Fruit fly (Drosophila melanogaster): ENCODE data around the gene sens-2.
A peak's percentile ranks its signal among the peaks of the same experiment; 100 is the strongest.

Gene sens-2

DNA sequence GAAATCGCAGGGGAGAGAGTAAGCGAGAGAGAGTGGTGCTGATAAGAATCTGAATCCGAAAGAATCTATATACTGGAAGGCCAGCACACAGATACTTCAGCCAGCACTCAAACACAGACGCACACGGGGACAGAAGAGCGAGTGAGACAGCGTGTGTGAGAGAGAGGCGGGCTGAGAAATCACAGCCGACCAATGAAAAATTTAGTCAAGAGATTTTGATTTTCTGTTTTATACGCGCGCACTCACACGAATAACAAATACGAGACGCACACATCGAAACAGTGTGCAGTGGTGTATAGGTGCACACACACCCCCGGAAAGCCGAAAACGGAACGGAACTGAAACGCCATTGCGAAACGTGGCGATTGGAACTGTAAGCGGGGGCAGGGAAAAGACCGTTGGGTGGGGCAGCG is 11.9 kb downstream of the sens-2 start (continued):
- TF ChIP-seq twi (tag; optimal IDR thresholded peaks at IDR 0.05) (no peak), crol (GFP tag; IDR thresholded peaks at IDR 0.05) (peak; percentile 58), chinmo (GFP tag; IDR thresholded peaks at IDR 0.05; ENCODE audit: partially characterized antibody) (peak; percentile 86; the same call in 2 of the 4 replicates), CG11696 (GFP tag; IDR thresholded peaks at IDR 0.05) (0 out of 2 replicates have a peak, but pooled peaks have one; percentile 24), aop (GFP tag; IDR thresholded peaks at IDR 0.05) (peak; percentile 88), B-H1 (GFP tag; IDR thresholded peaks at IDR 0.05) (no peak), vvl (GFP tag; IDR thresholded peaks at IDR 0.05) (peak; percentile 46), Nf-YB (GFP tag; optimal IDR thresholded peaks at IDR 0.05) (peak; percentile 99), ftz-f1 (GFP tag; optimal IDR thresholded peaks at IDR 0.05) (peak; percentile 44), sqz (GFP tag; optimal IDR thresholded peaks at IDR 0.05) (no peak), ken (GFP tag; IDR thresholded peaks at IDR 0.05) (0 out of 3 replicates have a peak, but pooled peaks have one; percentile 28), wek (GFP tag; optimal IDR thresholded peaks at IDR 0.05) (no peak), sr (GFP tag; IDR thresholded peaks at IDR 0.05) (peak; percentile 73), CG4404 (GFP tag; IDR thresholded peaks at IDR 0.05) (no peak), CG8924 (tag; optimal IDR thresholded peaks at IDR 0.05) (peak; percentile 20), CG15601 (tag; optimal IDR thresholded peaks at IDR 0.05) (no peak), ci (GFP tag; IDR thresholded peaks at IDR 0.05) (peak; percentile 66; the same call in 2 of the 3 replicates), CG10147 (GFP tag; optimal IDR thresholded peaks at IDR 0.05) (no peak), Atf6 (GFP tag; IDR thresholded peaks at IDR 0.05) (no peak), CG9932 (GFP tag; IDR thresholded peaks at IDR 0.05) (no peak), Nf-YA (GFP tag; IDR thresholded peaks at IDR 0.05) (peak; percentile 96), CG16779 (GFP tag; IDR thresholded peaks at IDR 0.05) (no peak), ewg (GFP tag; optimal IDR thresholded peaks at IDR 0.05) (peak; percentile 5), CG17829 (tag; optimal IDR thresholded peaks at IDR 0.05) (peak; percentile 1), mam (GFP tag; optimal IDR thresholded peaks at IDR 0.05) (no peak), D19B (GFP tag; optimal IDR thresholded peaks at IDR 0.05) (no peak), B-H2 (GFP tag; optimal IDR thresholded peaks at IDR 0.05) (no peak), CG7987 (GFP tag; optimal IDR thresholded peaks at IDR 0.05) (no peak), knrl (GFP tag; IDR thresholded peaks at IDR 0.05; ENCODE audit: partially characterized antibody) (no peak), Lhr (GFP tag; optimal IDR thresholded peaks at IDR 0.05) (no peak), phol (tag; optimal IDR thresholded peaks at IDR 0.05) (peak; percentile 5), Drgx (GFP tag; IDR thresholded peaks at IDR 0.05) (no peak), Trl (optimal IDR thresholded peaks at IDR 0.05) (peak; percentile 73), Trl (GFP tag; optimal IDR thresholded peaks at IDR 0.05) (no peak), Nf-YC (tag; optimal IDR thresholded peaks at IDR 0.05) (peak; percentile 99), ash1 (GFP tag; optimal IDR thresholded peaks at IDR 0.05) (peak; percentile 6), CG1832 (GFP tag; optimal IDR thresholded peaks at IDR 0.05) (peak; percentile 86), z (GFP tag; IDR thresholded peaks at IDR 0.05) (peak; percentile 77), CG1024 (GFP tag; IDR thresholded peaks at IDR 0.05) (no peak), so (GFP tag; IDR thresholded peaks at IDR 0.05) (peak; percentile 64; the same call in 2 of the 3 replicates), NFAT (GFP tag; IDR thresholded peaks at IDR 0.05) (no peak), en (GFP tag; optimal IDR thresholded peaks at IDR 0.05) (no peak), CG15479 (GFP tag; optimal IDR thresholded peaks at IDR 0.05) (peak; percentile 22), HmgZ (tag; optimal IDR thresholded peaks at IDR 0.05) (peak; percentile 11), CG17912 (GFP tag; optimal IDR thresholded peaks at IDR 0.05) (no peak), C15 (GFP tag; IDR thresholded peaks at IDR 0.05) (no peak), CG10209 (GFP tag; optimal IDR thresholded peaks at IDR 0.05) (no peak), pfk (GFP tag; optimal IDR thresholded peaks at IDR 0.05) (peak; percentile 97), Dbx (GFP tag; IDR thresholded peaks at IDR 0.05) (no peak), Med (GFP tag) (peak; percentile 18), dysf (GFP tag; IDR thresholded peaks at IDR 0.05) (0 out of 3 replicates have a peak, but pooled peaks have one; percentile 25), exex (tag; optimal IDR thresholded peaks at IDR 0.05) (peak; percentile 3)

Measured in whole organism, embryonic.